Fruit fly (Drosophila melanogaster) whole organism, wandering third instar larva: Measurements from ENCODE around the gene lectin-29Ca.

Source experiments
- Abd-B ChIP-seq: fragments of >200 bp; optimal IDR thresholded peaks from 2 replicates; lab custom pipeline; 2017; ENCODE audit warnings: missing biosample characterization, missing genetic modification characterization
- CG32264 ChIP-seq: fragments of 200-800 bp; sonication (Bioruptor generic); optimal IDR thresholded peaks from 2 replicates; lab custom pipeline; 2016; ENCODE audit warnings: missing biosample characterization, missing genetic modification characterization
- CG9705 ChIP-seq: fragments of 200-800 bp; sonication (Bioruptor generic); optimal IDR thresholded peaks from 2 replicates; lab custom pipeline; 2018; ENCODE audit warnings: missing biosample characterization, mild to moderate bottlenecking, missing genetic modification characterization
- CrebA ChIP-seq: fragments of 200-800 bp; sonication (Bioruptor generic); optimal IDR thresholded peaks from 2 replicates; lab custom pipeline; 2016; ENCODE audit warnings: missing biosample characterization, mild to moderate bottlenecking, missing genetic modification characterization, borderline replicate concordance
- Dfd ChIP-seq: fragments of >200 bp; optimal IDR thresholded peaks from 2 replicates; lab custom pipeline; 2017; ENCODE audit warnings: missing biosample characterization, missing genetic modification characterization
- Dif ChIP-seq: fragments of 200-275, 200-300 bp; sonication (Bioruptor generic); optimal IDR thresholded peaks from 2 replicates; lab custom pipeline; 2018; ENCODE audit warnings: missing biosample characterization, missing genetic modification characterization; ENCODE audit not compliant: partially characterized antibody
- GATAd ChIP-seq: sonication (Bioruptor generic); optimal IDR thresholded peaks from 2 replicates; lab custom pipeline; 2016; ENCODE audit warnings: missing biosample characterization, missing genetic modification characterization
- HLH106 ChIP-seq: fragments of 200-800 bp; optimal IDR thresholded peaks from 3 replicates; lab custom pipeline; 2019; ENCODE audit warnings: missing biosample characterization, mild to moderate bottlenecking, missing genetic modification characterization, moderate library complexity
- Hnf4 ChIP-seq: fragments of 200-800 bp; sonication (Bioruptor generic); optimal IDR thresholded peaks from 2 replicates; lab custom pipeline; 2016; ENCODE audit warnings: missing biosample characterization, mild to moderate bottlenecking, missing genetic modification characterization
- Hr78 ChIP-seq: fragments of >200 bp; optimal IDR thresholded peaks from 2 replicates; lab custom pipeline; 2017; ENCODE audit warnings: missing biosample characterization, missing genetic modification characterization
- Hr83 ChIP-seq: fragments of 200-300 bp; sonication (Bioruptor generic); optimal IDR thresholded peaks from 2 replicates; lab custom pipeline; 2016; ENCODE audit warnings: missing biosample characterization, mild to moderate bottlenecking, missing genetic modification characterization, moderate library complexity; ENCODE audit not compliant: poor library complexity, severe bottlenecking
- Jra ChIP-seq: sonication (Bioruptor generic); optimal IDR thresholded peaks from 2 replicates; lab custom pipeline; 2016; ENCODE audit warnings: missing biosample characterization, missing genetic modification characterization
- Mio ChIP-seq: sonication (Bioruptor generic); optimal IDR thresholded peaks from 2 replicates; lab custom pipeline; 2016; ENCODE audit warnings: missing biosample characterization, missing genetic modification characterization
- Myc ChIP-seq: fragments of >200 bp; optimal IDR thresholded peaks from 2 replicates; lab custom pipeline; 2017
- N ChIP-seq: fragments of >200 bp; optimal IDR thresholded peaks from 2 replicates; lab custom pipeline; 2018; ENCODE audit warnings: missing biosample characterization, missing external identifiers, missing genetic modification characterization
- OdsH ChIP-seq: fragments of 200-800 bp; sonication (Bioruptor generic); optimal IDR thresholded peaks from 2 replicates; lab custom pipeline; 2016; ENCODE audit warnings: missing biosample characterization, mild to moderate bottlenecking, missing genetic modification characterization
- Rel ChIP-seq, 2 experiments: fragments of 200-800 bp; sonication (Bioruptor generic) in 1 of 2; optimal IDR thresholded peaks; 2 replicates in 1 of 2; 3 replicates in 1 of 2; lab custom pipeline; 2016 to 2019; ENCODE audit warnings: mild to moderate bottlenecking in 2 of 2, missing biosample characterization in 2 of 2, missing genetic modification characterization in 2 of 2, moderate library complexity in 1 of 2
- Sp1 ChIP-seq: fragments of 200-800 bp; sonication (Bioruptor generic); optimal IDR thresholded peaks from 3 replicates; lab custom pipeline; 2019; ENCODE audit warnings: missing biosample characterization, mild to moderate bottlenecking, missing genetic modification characterization, moderate library complexity
- Vsx2 ChIP-seq: fragments of 200-300, 225-300 bp; sonication (Bioruptor generic); optimal IDR thresholded peaks from 2 replicates; lab custom pipeline; 2018; ENCODE audit warnings: missing biosample characterization, missing genetic modification characterization; ENCODE audit not compliant: partially characterized antibody
- br ChIP-seq: fragments of 200-800 bp; sonication (Bioruptor generic); optimal IDR thresholded peaks from 2 replicates; lab custom pipeline; 2016; ENCODE audit warnings: missing biosample characterization, missing genetic modification characterization
- brk ChIP-seq: fragments of 200-800 bp; sonication (Bioruptor generic); optimal IDR thresholded peaks from 2 replicates; lab custom pipeline; 2016; ENCODE audit warnings: missing biosample characterization, mild to moderate bottlenecking, missing genetic modification characterization
- dl ChIP-seq, 2 experiments: fragments of 175-275, 200-275 bp in 1 of 2; fragments of 200-275 bp in 1 of 2; sonication (Bioruptor generic); optimal IDR thresholded peaks; lab custom pipeline; 2018; ENCODE audit warnings: mild to moderate bottlenecking in 2 of 2, missing biosample characterization in 2 of 2, missing genetic modification characterization in 2 of 2, moderate library complexity in 2 of 2; ENCODE audit not compliant: partially characterized antibody in 2 of 2, insufficient read depth in 1 of 2
- dmrt93B ChIP-seq: fragments of 200-800 bp; sonication (Bioruptor generic); optimal IDR thresholded peaks from 2 replicates; lab custom pipeline; 2018; ENCODE audit warnings: missing biosample characterization, mild to moderate bottlenecking, missing genetic modification characterization
- dsf ChIP-seq: sonication (Bioruptor generic); optimal IDR thresholded peaks from 2 replicates; lab custom pipeline; 2016; ENCODE audit warnings: missing biosample characterization, missing genetic modification characterization, borderline replicate concordance
- ey ChIP-seq: fragments of 200-800 bp; sonication (Bioruptor generic); optimal IDR thresholded peaks from 2 replicates; lab custom pipeline; 2016; ENCODE audit warnings: missing biosample characterization, missing genetic modification characterization
- foxo ChIP-seq, 2 experiments: fragments of 200-800 bp; sonication (Bioruptor generic); optimal IDR thresholded peaks; 2 replicates in 1 of 2; 3 replicates in 1 of 2; lab custom pipeline; 2016 to 2017; ENCODE audit warnings: missing biosample characterization in 2 of 2, missing genetic modification characterization in 2 of 2
- fru ChIP-seq: fragments of 200-800 bp; sonication (Bioruptor generic); optimal IDR thresholded peaks from 3 replicates; lab custom pipeline; 2016; ENCODE audit warnings: missing biosample characterization, mild to moderate bottlenecking, missing genetic modification characterization
- h ChIP-seq: fragments of 200-800 bp; sonication (Bioruptor generic); optimal IDR thresholded peaks from 3 replicates; lab custom pipeline; 2016; ENCODE audit warnings: missing biosample characterization, mild to moderate bottlenecking, missing genetic modification characterization
- jim ChIP-seq: fragments of 175-275, 200-325 bp; sonication (Bioruptor generic); optimal IDR thresholded peaks from 2 replicates; lab custom pipeline; 2016; ENCODE audit warnings: missing biosample characterization, mild to moderate bottlenecking, missing genetic modification characterization
- lola ChIP-seq: fragments of >200 bp; optimal IDR thresholded peaks from 2 replicates; lab custom pipeline; 2017; ENCODE audit warnings: missing biosample characterization, missing genetic modification characterization
- pan ChIP-seq: fragments of >200 bp; optimal IDR thresholded peaks from 2 replicates; lab custom pipeline; 2017
- psq ChIP-seq: fragments of 200-800 bp; sonication (Bioruptor generic); optimal IDR thresholded peaks from 3 replicates; lab custom pipeline; 2017; ENCODE audit warnings: missing biosample characterization, mild to moderate bottlenecking, missing genetic modification characterization, moderate library complexity
- rgr ChIP-seq: fragments of 200-800 bp; sonication (Bioruptor generic); optimal IDR thresholded peaks from 3 replicates; lab custom pipeline; 2016; ENCODE audit warnings: missing biosample characterization, mild to moderate bottlenecking, missing genetic modification characterization
- sage ChIP-seq: fragments of 200-800 bp; sonication (Bioruptor generic); optimal IDR thresholded peaks from 2 replicates; lab custom pipeline; 2016; ENCODE audit warnings: missing biosample characterization, mild to moderate bottlenecking, missing genetic modification characterization
- sv ChIP-seq: fragments of 200-800 bp; sonication (Bioruptor generic); optimal IDR thresholded peaks from 3 replicates; lab custom pipeline; 2016; ENCODE audit warnings: missing biosample characterization, missing genetic modification characterization
- tai ChIP-seq: sonication (Bioruptor generic); optimal IDR thresholded peaks from 2 replicates; lab custom pipeline; 2016; ENCODE audit warnings: missing biosample characterization, missing genetic modification characterization
- usp ChIP-seq: fragments of >200 bp; optimal IDR thresholded peaks from 2 replicates; lab custom pipeline; 2017; ENCODE audit warnings: missing biosample characterization, missing genetic modification characterization
- woc ChIP-seq: sonication (Bioruptor generic); optimal IDR thresholded peaks from 2 replicates; lab custom pipeline; 2016; ENCODE audit warnings: missing biosample characterization, mild to moderate bottlenecking, missing genetic modification characterization

The lectin-29Ca gene

dm6 chr2L:8362273-8362954, 31.7 kb downstream of the lectin-29Ca start, which contains the start of gene CG7627:
TSS of gene CG7627 (minus strand) at chr2L:8362469.
- no peak for TF ChIP-seq N (GFP tag; lab: Kevin White, UChicago)
- peak; percentile 33 for TF ChIP-seq Dif (GFP tag; lab: Kevin White, UChicago)
- TF ChIP-seq rgr = peak; percentile 86
- TF ChIP-seq lola = no peak
- no peak for TF ChIP-seq GATAd (GFP tag; lab: Kevin White, UChicago)
- no peak for TF ChIP-seq pan
- peak; percentile 89 for TF ChIP-seq fru (GFP tag; lab: Kevin White, UChicago)
- TF ChIP-seq CG9705 (GFP tag; lab: Kevin White, UChicago) = peak; percentile 53
- peak; percentile 66 for TF ChIP-seq sv (GFP tag; lab: Kevin White, UChicago)
- no peak for TF ChIP-seq Hr78 (GFP tag; lab: Kevin White, UChicago)
- peak; percentile 90 for TF ChIP-seq ey (GFP tag; lab: Kevin White, UChicago)
- peak; percentile 63 for TF ChIP-seq tai (GFP tag; lab: Kevin White, UChicago)
- TF ChIP-seq Vsx2 (GFP tag; lab: Kevin White, UChicago) = peak; percentile 49
- TF ChIP-seq psq (GFP tag; lab: Kevin White, UChicago) = peak; percentile 82
- no peak for TF ChIP-seq jim
- TF ChIP-seq Rel (GFP tag; optimal IDR thresholded peaks at IDR 0.05; lab: Kevin White, UChicago) = no peak
- peak; percentile 41 for TF ChIP-seq Rel (tag; optimal IDR thresholded peaks at IDR 0.05; lab: Kevin White, UChicago)
- no peak for TF ChIP-seq Dfd (GFP tag; lab: Kevin White, UChicago)
- no peak for TF ChIP-seq dl (GFP tag; optimal IDR thresholded peaks at IDR 0.05; lab: Kevin White, UChicago; ENCODE audit: insufficient read depth in 1 of 2, partially characterized antibody in 2 of 2)
- no peak for TF ChIP-seq Abd-B
- no peak for TF ChIP-seq CrebA (GFP tag; lab: Kevin White, UChicago)
- peak; percentile 93 for TF ChIP-seq woc (GFP tag; lab: Kevin White, UChicago)
- TF ChIP-seq foxo (GFP tag; optimal IDR thresholded peaks at IDR 0.05; lab: Kevin White, UChicago) = peak in 1 of 2 experiments; percentile 90
- no peak for TF ChIP-seq dsf
- TF ChIP-seq Hnf4 (GFP tag; lab: Kevin White, UChicago) = peak; percentile 86
- peak; percentile 48 for TF ChIP-seq sage
- no peak for TF ChIP-seq usp (GFP tag; lab: Kevin White, UChicago)
- no peak for TF ChIP-seq Mio (GFP tag; lab: Kevin White, UChicago)
- peak; percentile 80 for TF ChIP-seq HLH106 (tag; lab: Kevin White, UChicago)
- peak; percentile 74 for TF ChIP-seq Sp1 (GFP tag; lab: Kevin White, UChicago)
- TF ChIP-seq CG32264 (GFP tag; lab: Kevin White, UChicago) = peak; percentile 62
- TF ChIP-seq Hr83 (GFP tag; lab: Kevin White, UChicago) = peak; percentile 49
- peak; percentile 91 for TF ChIP-seq OdsH
- peak; percentile 83 for TF ChIP-seq Jra (GFP tag; lab: Kevin White, UChicago)
- peak; percentile 85 for TF ChIP-seq br (GFP tag; lab: Kevin White, UChicago)
- TF ChIP-seq dmrt93B (GFP tag; lab: Kevin White, UChicago) = peak; percentile 66
- no peak for TF ChIP-seq Myc (lab: Kevin White, UChicago)
- peak; percentile 89 for TF ChIP-seq h (GFP tag; lab: Kevin White, UChicago)
- peak; percentile 72 for TF ChIP-seq brk (GFP tag; lab: Kevin White, UChicago)

DNA sequence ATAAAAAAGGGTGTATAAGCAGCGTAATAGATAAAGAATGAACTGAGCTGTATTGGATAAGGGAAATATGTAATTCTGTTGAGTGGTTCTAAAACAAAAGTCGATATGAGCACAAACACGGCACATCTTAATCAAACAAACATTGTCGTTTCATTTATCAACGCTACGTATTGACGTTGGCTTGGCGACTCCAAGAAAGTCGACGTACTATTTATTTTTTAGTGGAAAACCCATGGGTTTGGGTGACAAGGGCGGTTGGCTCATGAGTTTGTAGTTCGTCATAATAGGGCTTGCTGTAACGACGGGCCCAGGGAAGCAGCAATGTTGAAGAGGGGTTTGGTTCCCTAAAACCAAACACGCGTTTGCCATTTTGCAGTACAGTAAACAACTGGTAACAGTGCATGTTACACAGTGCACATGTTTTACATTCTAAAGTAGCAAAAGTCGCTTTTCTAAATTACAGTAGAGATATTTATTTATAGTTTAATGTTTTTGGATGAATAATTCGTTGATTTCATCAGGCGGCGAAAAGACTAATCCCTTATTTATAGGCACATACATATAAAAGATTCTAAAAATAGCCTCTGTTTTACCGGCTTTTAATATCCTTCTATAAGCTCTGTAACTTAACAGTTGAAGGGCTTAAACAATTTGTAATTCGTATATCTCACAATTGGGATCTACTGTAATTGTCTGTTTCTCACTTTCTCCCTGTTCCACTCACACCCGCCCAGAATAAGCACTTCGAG, 32.7 kb downstream of the lectin-29Ca start:
- TF ChIP-seq rgr (peak; percentile 17), Myc (lab: Kevin White, UChicago) (no peak), HLH106 (tag; lab: Kevin White, UChicago) (peak; percentile 59), psq (GFP tag; lab: Kevin White, UChicago) (peak; percentile 59), br (GFP tag; lab: Kevin White, UChicago) (peak; percentile 46), fru (GFP tag; lab: Kevin White, UChicago) (peak; percentile 75), Hnf4 (GFP tag; lab: Kevin White, UChicago) (peak; percentile 1), CG32264 (GFP tag; lab: Kevin White, UChicago) (no peak), foxo (GFP tag; optimal IDR thresholded peaks at IDR 0.05; lab: Kevin White, UChicago) (peak in 1 of 2 experiments; percentile 49), ey (GFP tag; lab: Kevin White, UChicago) (peak; percentile 64), Sp1 (GFP tag; lab: Kevin White, UChicago) (peak; percentile 33), dmrt93B (GFP tag; lab: Kevin White, UChicago) (peak; percentile 28), N (GFP tag; lab: Kevin White, UChicago) (no peak), sv (GFP tag; lab: Kevin White, UChicago) (no peak), dsf (no peak), sage (no peak), pan (no peak), OdsH (peak; percentile 36), CG9705 (GFP tag; lab: Kevin White, UChicago) (peak; percentile 7), h (GFP tag; lab: Kevin White, UChicago) (peak; percentile 70), Mio (GFP tag; lab: Kevin White, UChicago) (no peak), woc (GFP tag; lab: Kevin White, UChicago) (peak; percentile 35)
- TF ChIP-seq, all 38 proteins: peak for 14
